Worm (Caenorhabditis elegans): ENCODE results near the gene irld-62.

DNA sequence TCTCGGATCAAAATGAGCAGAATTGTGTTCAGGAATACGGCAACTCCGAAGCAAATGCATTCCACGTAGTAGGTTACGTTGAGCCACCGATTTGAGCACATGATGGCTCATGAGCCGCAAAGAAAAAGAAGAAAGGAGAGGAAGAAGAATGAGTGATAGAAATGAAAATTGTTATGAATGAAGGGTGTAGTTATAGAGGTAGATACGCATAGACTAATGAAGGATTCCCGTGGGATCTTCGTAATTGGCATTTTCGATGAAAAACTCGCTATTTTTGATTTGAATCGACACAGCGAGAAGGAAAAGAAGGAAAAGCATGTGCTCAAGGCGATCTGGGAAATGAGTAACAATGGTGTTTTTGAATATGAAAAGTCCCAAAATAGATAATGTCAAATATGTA lies 17.0 kb upstream of the irld-62 start, which contains the start of gene str-96:
- no peak for TF ChIP-seq ceh-45 (GFP tag; IDR thresholded peaks at IDR 0.05)
- no peak for TF ChIP-seq nhr-232 (tag; optimal IDR thresholded peaks at IDR 0.05)
- TF ChIP-seq pha-4 (tag; optimal IDR thresholded peaks at IDR 0.05) = no peak
